Fruit fly (Drosophila melanogaster) whole organism, embryonic: ENCODE results near the gene capu.

Source experiments
- CG12744 ChIP-seq: fragments of 200-800 bp; sonication (Bioruptor generic); optimal IDR thresholded peaks from 2 replicates; lab custom pipeline; 2016; ENCODE audit warnings: missing biosample characterization, missing genetic modification characterization
- Sin3A ChIP-seq: fragments of >200 bp; optimal IDR thresholded peaks from 2 replicates; lab custom pipeline; 2018
- ase ChIP-seq: fragments of 200-800 bp; sonication (Bioruptor generic); IDR thresholded peaks from 3 replicates; pipeline ENCODE4 v1.3.6; 2022; ENCODE audit warnings: missing biosample characterization, missing genetic modification characterization
- crp ChIP-seq, 2 experiments: fragments of 200-800 bp; sonication (Bioruptor generic); optimal IDR thresholded peaks; 2 replicates in 1 of 2; 3 replicates in 1 of 2; lab custom pipeline; 2017; ENCODE audit warnings: missing biosample characterization in 2 of 2, missing genetic modification characterization in 2 of 2, mild to moderate bottlenecking in 1 of 2, moderate library complexity in 1 of 2
- grn ChIP-seq: fragments of 200-800 bp; sonication (Bioruptor generic); optimal IDR thresholded peaks from 3 replicates; lab custom pipeline; 2017; ENCODE audit warnings: missing biosample characterization, missing genetic modification characterization

dm6 chr2L:3829220-3829619 lies 73.4 kb downstream of the capu start:
- TF ChIP-seq crp (GFP tag; optimal IDR thresholded peaks at IDR 0.05; lab: Kevin White, UChicago) (no peak), Sin3A (lab: Kevin White, UChicago) (no peak), grn (GFP tag; lab: Kevin White, UChicago) (no peak), CG12744 (no peak), ase (GFP tag; lab: Robert Waterston, UW) (no peak)
